Fruit fly (Drosophila melanogaster) whole organism, wandering third instar larva: ENCODE results near the gene zf30C.

ENCODE experiments used
- Abd-B ChIP-seq: fragments of >200 bp; optimal IDR thresholded peaks from 2 replicates; lab custom pipeline; 2017; ENCODE audit warnings: missing biosample characterization, missing genetic modification characterization
- CG9705 ChIP-seq: fragments of 200-800 bp; sonication (Bioruptor generic); optimal IDR thresholded peaks from 2 replicates; lab custom pipeline; 2018; ENCODE audit warnings: missing biosample characterization, mild to moderate bottlenecking, missing genetic modification characterization
- Hnf4 ChIP-seq: fragments of 200-800 bp; sonication (Bioruptor generic); optimal IDR thresholded peaks from 2 replicates; lab custom pipeline; 2016; ENCODE audit warnings: missing biosample characterization, mild to moderate bottlenecking, missing genetic modification characterization
- Myc ChIP-seq: fragments of >200 bp; optimal IDR thresholded peaks from 2 replicates; lab custom pipeline; 2017
- OdsH ChIP-seq: fragments of 200-800 bp; sonication (Bioruptor generic); optimal IDR thresholded peaks from 2 replicates; lab custom pipeline; 2016; ENCODE audit warnings: missing biosample characterization, mild to moderate bottlenecking, missing genetic modification characterization
- Rel ChIP-seq, 2 experiments: fragments of 200-800 bp; sonication (Bioruptor generic) in 1 of 2; optimal IDR thresholded peaks; 2 replicates in 1 of 2; 3 replicates in 1 of 2; lab custom pipeline; 2016 to 2019; ENCODE audit warnings: mild to moderate bottlenecking in 2 of 2, missing biosample characterization in 2 of 2, missing genetic modification characterization in 2 of 2, moderate library complexity in 1 of 2
- Vsx2 ChIP-seq: fragments of 200-300, 225-300 bp; sonication (Bioruptor generic); optimal IDR thresholded peaks from 2 replicates; lab custom pipeline; 2018; ENCODE audit warnings: missing biosample characterization, missing genetic modification characterization; ENCODE audit not compliant: partially characterized antibody
- br ChIP-seq: fragments of 200-800 bp; sonication (Bioruptor generic); optimal IDR thresholded peaks from 2 replicates; lab custom pipeline; 2016; ENCODE audit warnings: missing biosample characterization, missing genetic modification characterization
- brk ChIP-seq: fragments of 200-800 bp; sonication (Bioruptor generic); optimal IDR thresholded peaks from 2 replicates; lab custom pipeline; 2016; ENCODE audit warnings: missing biosample characterization, mild to moderate bottlenecking, missing genetic modification characterization
- foxo ChIP-seq, 2 experiments: fragments of 200-800 bp; sonication (Bioruptor generic); optimal IDR thresholded peaks; 2 replicates in 1 of 2; 3 replicates in 1 of 2; lab custom pipeline; 2016 to 2017; ENCODE audit warnings: missing biosample characterization in 2 of 2, missing genetic modification characterization in 2 of 2
- h ChIP-seq: fragments of 200-800 bp; sonication (Bioruptor generic); optimal IDR thresholded peaks from 3 replicates; lab custom pipeline; 2016; ENCODE audit warnings: missing biosample characterization, mild to moderate bottlenecking, missing genetic modification characterization
- jim ChIP-seq: fragments of 175-275, 200-325 bp; sonication (Bioruptor generic); optimal IDR thresholded peaks from 2 replicates; lab custom pipeline; 2016; ENCODE audit warnings: missing biosample characterization, mild to moderate bottlenecking, missing genetic modification characterization
- pan ChIP-seq: fragments of >200 bp; optimal IDR thresholded peaks from 2 replicates; lab custom pipeline; 2017
- sage ChIP-seq: fragments of 200-800 bp; sonication (Bioruptor generic); optimal IDR thresholded peaks from 2 replicates; lab custom pipeline; 2016; ENCODE audit warnings: missing biosample characterization, mild to moderate bottlenecking, missing genetic modification characterization
- sv ChIP-seq: fragments of 200-800 bp; sonication (Bioruptor generic); optimal IDR thresholded peaks from 3 replicates; lab custom pipeline; 2016; ENCODE audit warnings: missing biosample characterization, missing genetic modification characterization
- woc ChIP-seq: sonication (Bioruptor generic); optimal IDR thresholded peaks from 2 replicates; lab custom pipeline; 2016; ENCODE audit warnings: missing biosample characterization, mild to moderate bottlenecking, missing genetic modification characterization

zf30C gene

dm6 chr2L:9790535-9790992 is 32.4 kb downstream of the zf30C start, which contains the start of gene CG4036:
CG4036 (plus strand) TSS chr2L:9790882.
- peak; percentile 18 for TF ChIP-seq Hnf4
- TF ChIP-seq Rel (GFP tag; optimal IDR thresholded peaks at IDR 0.05; lab: Kevin White, UChicago), result no peak
- TF ChIP-seq Rel (tag; optimal IDR thresholded peaks at IDR 0.05; lab: Kevin White, UChicago), result peak; percentile 29
- TF ChIP-seq sage (GFP tag; lab: Kevin White, UChicago), result no peak
- no peak for TF ChIP-seq br (GFP tag; lab: Kevin White, UChicago)
- no peak for TF ChIP-seq h
- no peak for TF ChIP-seq woc (GFP tag; lab: Kevin White, UChicago)
- no peak for TF ChIP-seq foxo (GFP tag; optimal IDR thresholded peaks at IDR 0.05; lab: Kevin White, UChicago)
- TF ChIP-seq OdsH, result no peak
- TF ChIP-seq jim (GFP tag; lab: Kevin White, UChicago), result no peak
- TF ChIP-seq Abd-B, result no peak
- peak; percentile 46 for TF ChIP-seq Myc (lab: Kevin White, UChicago)
- no peak for TF ChIP-seq Vsx2
- TF ChIP-seq pan, result no peak

- no peak for TF ChIP-seq sv (GFP tag; lab: Kevin White, UChicago)
- peak; percentile 58 for TF ChIP-seq brk (GFP tag; lab: Kevin White, UChicago)
- no peak for TF ChIP-seq CG9705 (GFP tag; lab: Kevin White, UChicago)
Observed at dm6 chr2L:9792945-9793344, 34.8 kb downstream of the zf30C start, which contains the start of gene CG13123. CG13123 (minus strand) TSS chr2L:9793107.
